Fruit fly (Drosophila melanogaster) whole organism, wandering third instar larva: ENCODE results near the gene CG32333.
A peak's percentile ranks its signal among the peaks of the same experiment; 100 is the strongest.

Experiments used
- Abd-B ChIP-seq: fragments of >200 bp; optimal IDR thresholded peaks from 2 replicates; lab custom pipeline; 2017; ENCODE audit warnings: missing biosample characterization, missing genetic modification characterization
- CG32264 ChIP-seq: fragments of 200-800 bp; sonication (Bioruptor generic); optimal IDR thresholded peaks from 2 replicates; lab custom pipeline; 2016; ENCODE audit warnings: missing biosample characterization, missing genetic modification characterization
- CrebA ChIP-seq: fragments of 200-800 bp; sonication (Bioruptor generic); optimal IDR thresholded peaks from 2 replicates; lab custom pipeline; 2016; ENCODE audit warnings: missing biosample characterization, mild to moderate bottlenecking, missing genetic modification characterization, borderline replicate concordance
- Dfd ChIP-seq: fragments of >200 bp; optimal IDR thresholded peaks from 2 replicates; lab custom pipeline; 2017; ENCODE audit warnings: missing biosample characterization, missing genetic modification characterization
- Dif ChIP-seq: fragments of 200-275, 200-300 bp; sonication (Bioruptor generic); optimal IDR thresholded peaks from 2 replicates; lab custom pipeline; 2018; ENCODE audit warnings: missing biosample characterization, missing genetic modification characterization; ENCODE audit not compliant: partially characterized antibody
- GATAd ChIP-seq: sonication (Bioruptor generic); optimal IDR thresholded peaks from 2 replicates; lab custom pipeline; 2016; ENCODE audit warnings: missing biosample characterization, missing genetic modification characterization
- HLH106 ChIP-seq: fragments of 200-800 bp; optimal IDR thresholded peaks from 3 replicates; lab custom pipeline; 2019; ENCODE audit warnings: missing biosample characterization, mild to moderate bottlenecking, missing genetic modification characterization, moderate library complexity
- Hnf4 ChIP-seq: fragments of 200-800 bp; sonication (Bioruptor generic); optimal IDR thresholded peaks from 2 replicates; lab custom pipeline; 2016; ENCODE audit warnings: missing biosample characterization, mild to moderate bottlenecking, missing genetic modification characterization
- Hr83 ChIP-seq: fragments of 200-300 bp; sonication (Bioruptor generic); optimal IDR thresholded peaks from 2 replicates; lab custom pipeline; 2016; ENCODE audit warnings: missing biosample characterization, mild to moderate bottlenecking, missing genetic modification characterization, moderate library complexity; ENCODE audit not compliant: poor library complexity, severe bottlenecking
- Jra ChIP-seq: sonication (Bioruptor generic); optimal IDR thresholded peaks from 2 replicates; lab custom pipeline; 2016; ENCODE audit warnings: missing biosample characterization, missing genetic modification characterization
- Mio ChIP-seq: sonication (Bioruptor generic); optimal IDR thresholded peaks from 2 replicates; lab custom pipeline; 2016; ENCODE audit warnings: missing biosample characterization, missing genetic modification characterization
- Myc ChIP-seq: fragments of >200 bp; optimal IDR thresholded peaks from 2 replicates; lab custom pipeline; 2017
- N ChIP-seq: fragments of >200 bp; optimal IDR thresholded peaks from 2 replicates; lab custom pipeline; 2018; ENCODE audit warnings: missing biosample characterization, missing external identifiers, missing genetic modification characterization
- OdsH ChIP-seq: fragments of 200-800 bp; sonication (Bioruptor generic); optimal IDR thresholded peaks from 2 replicates; lab custom pipeline; 2016; ENCODE audit warnings: missing biosample characterization, mild to moderate bottlenecking, missing genetic modification characterization
- Rel ChIP-seq, 2 experiments: fragments of 200-800 bp; sonication (Bioruptor generic) in 1 of 2; optimal IDR thresholded peaks; 2 replicates in 1 of 2; 3 replicates in 1 of 2; lab custom pipeline; 2016 to 2019; ENCODE audit warnings: mild to moderate bottlenecking in 2 of 2, missing biosample characterization in 2 of 2, missing genetic modification characterization in 2 of 2, moderate library complexity in 1 of 2
- Sp1 ChIP-seq: fragments of 200-800 bp; sonication (Bioruptor generic); optimal IDR thresholded peaks from 3 replicates; lab custom pipeline; 2019; ENCODE audit warnings: missing biosample characterization, mild to moderate bottlenecking, missing genetic modification characterization, moderate library complexity
- Vsx2 ChIP-seq: fragments of 200-300, 225-300 bp; sonication (Bioruptor generic); optimal IDR thresholded peaks from 2 replicates; lab custom pipeline; 2018; ENCODE audit warnings: missing biosample characterization, missing genetic modification characterization; ENCODE audit not compliant: partially characterized antibody
- brk ChIP-seq: fragments of 200-800 bp; sonication (Bioruptor generic); optimal IDR thresholded peaks from 2 replicates; lab custom pipeline; 2016; ENCODE audit warnings: missing biosample characterization, mild to moderate bottlenecking, missing genetic modification characterization
- dl ChIP-seq, 2 experiments: fragments of 175-275, 200-275 bp in 1 of 2; fragments of 200-275 bp in 1 of 2; sonication (Bioruptor generic); optimal IDR thresholded peaks; lab custom pipeline; 2018; ENCODE audit warnings: mild to moderate bottlenecking in 2 of 2, missing biosample characterization in 2 of 2, missing genetic modification characterization in 2 of 2, moderate library complexity in 2 of 2; ENCODE audit not compliant: partially characterized antibody in 2 of 2, insufficient read depth in 1 of 2
- dmrt93B ChIP-seq: fragments of 200-800 bp; sonication (Bioruptor generic); optimal IDR thresholded peaks from 2 replicates; lab custom pipeline; 2018; ENCODE audit warnings: missing biosample characterization, mild to moderate bottlenecking, missing genetic modification characterization
- dsf ChIP-seq: sonication (Bioruptor generic); optimal IDR thresholded peaks from 2 replicates; lab custom pipeline; 2016; ENCODE audit warnings: missing biosample characterization, missing genetic modification characterization, borderline replicate concordance
- ey ChIP-seq: fragments of 200-800 bp; sonication (Bioruptor generic); optimal IDR thresholded peaks from 2 replicates; lab custom pipeline; 2016; ENCODE audit warnings: missing biosample characterization, missing genetic modification characterization
- foxo ChIP-seq, 2 experiments: fragments of 200-800 bp; sonication (Bioruptor generic); optimal IDR thresholded peaks; 2 replicates in 1 of 2; 3 replicates in 1 of 2; lab custom pipeline; 2016 to 2017; ENCODE audit warnings: missing biosample characterization in 2 of 2, missing genetic modification characterization in 2 of 2
- h ChIP-seq: fragments of 200-800 bp; sonication (Bioruptor generic); optimal IDR thresholded peaks from 3 replicates; lab custom pipeline; 2016; ENCODE audit warnings: missing biosample characterization, mild to moderate bottlenecking, missing genetic modification characterization
- jim ChIP-seq: fragments of 175-275, 200-325 bp; sonication (Bioruptor generic); optimal IDR thresholded peaks from 2 replicates; lab custom pipeline; 2016; ENCODE audit warnings: missing biosample characterization, mild to moderate bottlenecking, missing genetic modification characterization
- lola ChIP-seq: fragments of >200 bp; optimal IDR thresholded peaks from 2 replicates; lab custom pipeline; 2017; ENCODE audit warnings: missing biosample characterization, missing genetic modification characterization
- psq ChIP-seq: fragments of 200-800 bp; sonication (Bioruptor generic); optimal IDR thresholded peaks from 3 replicates; lab custom pipeline; 2017; ENCODE audit warnings: missing biosample characterization, mild to moderate bottlenecking, missing genetic modification characterization, moderate library complexity
- rgr ChIP-seq: fragments of 200-800 bp; sonication (Bioruptor generic); optimal IDR thresholded peaks from 3 replicates; lab custom pipeline; 2016; ENCODE audit warnings: missing biosample characterization, mild to moderate bottlenecking, missing genetic modification characterization
- sv ChIP-seq: fragments of 200-800 bp; sonication (Bioruptor generic); optimal IDR thresholded peaks from 3 replicates; lab custom pipeline; 2016; ENCODE audit warnings: missing biosample characterization, missing genetic modification characterization
- usp ChIP-seq: fragments of >200 bp; optimal IDR thresholded peaks from 2 replicates; lab custom pipeline; 2017; ENCODE audit warnings: missing biosample characterization, missing genetic modification characterization
- woc ChIP-seq: sonication (Bioruptor generic); optimal IDR thresholded peaks from 2 replicates; lab custom pipeline; 2016; ENCODE audit warnings: missing biosample characterization, mild to moderate bottlenecking, missing genetic modification characterization

Gene CG32333

dm6 chr3L:1265423-1266002, 10.2 kb upstream of the CG32333 start:
- TF ChIP-seq Dfd (GFP tag; lab: Kevin White, UChicago) (no peak), jim (no peak), dl (GFP tag; optimal IDR thresholded peaks at IDR 0.05; lab: Kevin White, UChicago; ENCODE audit: insufficient read depth in 1 of 2, partially characterized antibody in 2 of 2) (peak in 1 of 2 experiments; percentile 45), Dif (GFP tag; lab: Kevin White, UChicago) (peak; percentile 68), Rel (GFP tag; optimal IDR thresholded peaks at IDR 0.05; lab: Kevin White, UChicago) (no peak), Rel (tag; optimal IDR thresholded peaks at IDR 0.05; lab: Kevin White, UChicago) (peak; percentile 52), Sp1 (GFP tag; lab: Kevin White, UChicago) (no peak), Hnf4 (GFP tag; lab: Kevin White, UChicago) (no peak), psq (GFP tag; lab: Kevin White, UChicago) (no peak), Abd-B (no peak), Vsx2 (peak; percentile 34), woc (GFP tag; lab: Kevin White, UChicago) (no peak), CrebA (GFP tag; lab: Kevin White, UChicago) (no peak)
- TF ChIP-seq, all 38 proteins: peak for 4

- TF ChIP-seq CrebA (GFP tag; lab: Kevin White, UChicago) (no peak), Dif (GFP tag; lab: Kevin White, UChicago) (peak; percentile 31)
These were observed 6.7 kb upstream of the CG32333 start for dm6 chr3L:1269013-1269412.

DNA sequence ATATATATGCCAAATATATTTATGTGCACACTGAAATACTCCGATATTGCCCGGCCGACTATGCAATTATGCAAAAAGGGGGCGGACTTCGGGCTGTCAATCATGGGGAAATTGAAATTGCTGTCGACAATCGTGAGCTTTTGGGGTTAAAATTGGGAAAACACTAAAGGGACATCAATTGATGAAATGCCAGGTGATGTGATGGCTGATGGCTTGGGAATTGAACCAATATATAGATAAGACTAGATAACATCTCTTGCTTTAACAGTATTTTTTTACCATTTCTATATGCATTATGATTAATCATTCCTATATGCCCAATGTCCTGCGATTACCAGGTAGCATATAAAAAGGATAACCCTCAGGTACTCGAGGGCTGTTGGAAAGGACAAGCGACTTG, 2.2 kb downstream of the CG32333 start:
- TF ChIP-seq Abd-B (no peak), Dif (GFP tag; lab: Kevin White, UChicago) (no peak), ey (GFP tag; lab: Kevin White, UChicago) (no peak), dsf (GFP tag; lab: Kevin White, UChicago) (no peak), rgr (GFP tag; lab: Kevin White, UChicago) (no peak), Hr83 (GFP tag; lab: Kevin White, UChicago) (no peak), h (GFP tag; lab: Kevin White, UChicago) (no peak), jim (no peak), GATAd (no peak), N (GFP tag; lab: Kevin White, UChicago) (no peak), Hnf4 (GFP tag; lab: Kevin White, UChicago) (no peak)
- TF ChIP-seq, all 38 proteins: peak for 0

DNA sequence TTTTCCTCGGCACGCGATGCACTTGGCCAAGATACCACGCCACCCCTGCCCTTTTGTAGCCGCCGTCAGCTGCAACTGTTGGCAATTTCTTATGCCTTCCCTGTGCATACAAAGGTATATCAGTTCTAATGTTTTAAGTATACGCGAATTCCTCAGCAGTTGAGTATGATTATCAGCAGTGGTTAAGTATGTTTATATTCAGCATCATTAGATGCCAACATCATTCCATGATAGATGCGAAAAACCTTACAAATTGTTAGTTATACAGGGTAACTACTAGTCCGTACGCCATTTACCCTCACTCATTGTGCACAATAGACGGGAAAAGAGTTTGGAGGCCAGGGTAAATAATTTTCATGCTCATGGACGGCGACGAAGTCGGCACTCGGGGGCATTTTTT, 3.9 kb downstream of the CG32333 start:
- no peak for TF ChIP-seq OdsH (GFP tag; lab: Kevin White, UChicago)
- no peak for TF ChIP-seq Jra (GFP tag; lab: Kevin White, UChicago)
- no peak for TF ChIP-seq Vsx2
- peak; percentile 18 for TF ChIP-seq ey (GFP tag; lab: Kevin White, UChicago)

dm6 chr3L:1280890-1281622, 5.3 kb downstream of the CG32333 start:
- TF ChIP-seq sv (GFP tag; lab: Kevin White, UChicago) (no peak), Mio (GFP tag; lab: Kevin White, UChicago) (no peak), brk (GFP tag; lab: Kevin White, UChicago) (no peak), usp (GFP tag; lab: Kevin White, UChicago) (no peak), foxo (GFP tag; optimal IDR thresholded peaks at IDR 0.05; lab: Kevin White, UChicago) (no peak), lola (GFP tag; lab: Kevin White, UChicago) (no peak), Myc (lab: Kevin White, UChicago) (no peak), Dfd (GFP tag; lab: Kevin White, UChicago) (no peak), OdsH (GFP tag; lab: Kevin White, UChicago) (no peak), Dif (GFP tag; lab: Kevin White, UChicago) (no peak), dl (GFP tag; optimal IDR thresholded peaks at IDR 0.05; lab: Kevin White, UChicago; ENCODE audit: insufficient read depth in 1 of 2, partially characterized antibody in 2 of 2) (no peak), dsf (GFP tag; lab: Kevin White, UChicago) (no peak), CG32264 (GFP tag; lab: Kevin White, UChicago) (no peak), dmrt93B (GFP tag; lab: Kevin White, UChicago) (no peak), jim (no peak), HLH106 (no peak), Rel (GFP tag; optimal IDR thresholded peaks at IDR 0.05; lab: Kevin White, UChicago) (no peak), Rel (tag; optimal IDR thresholded peaks at IDR 0.05; lab: Kevin White, UChicago) (no peak), Vsx2 (no peak), Hnf4 (GFP tag; lab: Kevin White, UChicago) (no peak), h (GFP tag; lab: Kevin White, UChicago) (no peak)
